Worm (Caenorhabditis elegans) whole organism, L4 larva: ENCODE measurements around the gene morc-1.

Experiments used
- D1046.2 ChIP-seq: fragments of 200-800 bp; sonication (Bioruptor generic); IDR thresholded peaks from 2 replicates; pipeline ENCODE4 v1.3.6; 2022; ENCODE audit warnings: missing genetic modification characterization, missing compliant biosample characterization
- F10B5.3 ChIP-seq: sonication (generic microtip); optimal IDR thresholded peaks from 2 replicates; lab custom pipeline; 2016; ENCODE audit warnings: mild to moderate bottlenecking, missing genetic modification characterization, missing compliant biosample characterization
- F37D6.2 ChIP-seq: sonication (generic microtip); optimal IDR thresholded peaks from 2 replicates; lab custom pipeline; 2016; ENCODE audit warnings: mild to moderate bottlenecking, missing genetic modification characterization, missing compliant biosample characterization
- T20F7.1 ChIP-seq: fragments of 200-800 bp; sonication (Bioruptor generic); optimal IDR thresholded peaks from 2 replicates; lab custom pipeline; 2018; ENCODE audit warnings: mild to moderate bottlenecking, missing genetic modification characterization, missing compliant biosample characterization
- Y75B8A.6 ChIP-seq: fragments of 200-800 bp; sonication (Bioruptor generic); IDR thresholded peaks from 2 replicates; pipeline ENCODE4 v1.3.6; 2022; ENCODE audit warnings: missing genetic modification reagents, missing genetic modification characterization, missing compliant biosample characterization
- ZK337.2 ChIP-seq: fragments of 200-800 bp; sonication (Bioruptor generic); IDR thresholded peaks from 2 replicates; pipeline ENCODE4 v1.3.6; 2022; ENCODE audit warnings: missing genetic modification reagents, missing genetic modification characterization, missing compliant biosample characterization
- ZK546.5 ChIP-seq, 2 experiments: sonication (generic microtip); optimal IDR thresholded peaks; 2 replicates each; lab custom pipeline; 2017; ENCODE audit warnings: missing biosample characterization in 2 of 2, missing genetic modification characterization in 2 of 2
- aha-1 ChIP-seq: fragments of 150-350 bp; peaks from one replicate; lab custom pipeline; 2014; ENCODE audit warnings: missing biosample characterization, missing genetic modification characterization
- ama-1 ChIP-seq: fragments of 150-350 bp; optimal IDR thresholded peaks from 2 replicates; lab custom pipeline; 2014; ENCODE audit warnings: inconsistent platforms, mixed read lengths
- arid-1 ChIP-seq: fragments of 200-800 bp; sonication (Bioruptor generic); conservative IDR thresholded peaks from 2 replicates; pipeline ENCODE4 v1.3.6; 2022; ENCODE audit warnings: missing genetic modification reagents, missing genetic modification characterization, missing compliant biosample characterization
- attf-4 ChIP-seq: sonication (generic microtip); optimal IDR thresholded peaks from 3 replicates; lab custom pipeline; 2017; ENCODE audit warnings: missing biosample characterization, missing genetic modification characterization
- ceh-62 ChIP-seq: sonication (generic microtip); optimal IDR thresholded peaks from 2 replicates; lab custom pipeline; 2017; ENCODE audit warnings: missing biosample characterization, missing genetic modification characterization
- ceh-82 ChIP-seq: sonication (generic microtip); optimal IDR thresholded peaks from 2 replicates; lab custom pipeline; 2017; ENCODE audit warnings: missing biosample characterization, missing genetic modification characterization
- daf-16 ChIP-seq, 3 experiments: sonication (generic microtip); optimal IDR thresholded peaks; 2 replicates each; lab custom pipeline; 2016 to 2017; ENCODE audit warnings: missing genetic modification characterization in 3 of 3, missing genetic modification reagents in 3 of 3, mild to moderate bottlenecking in 2 of 3, missing compliant biosample characterization in 2 of 3, missing biosample characterization in 1 of 3, moderate library complexity in 1 of 3
- daf-19 ChIP-seq: fragments of 200-800 bp; sonication (Bioruptor generic); conservative IDR thresholded peaks from 2 replicates; pipeline ENCODE4 v1.3.6; 2022; ENCODE audit warnings: missing genetic modification characterization, missing compliant biosample characterization
- daf-8 ChIP-seq: fragments of 200-800 bp; sonication (Bioruptor generic); IDR thresholded peaks from 2 replicates; pipeline ENCODE4 v1.3.6; 2022; ENCODE audit warnings: missing genetic modification characterization, missing compliant biosample characterization
- dmd-6 ChIP-seq: fragments of 200-800 bp; sonication (Bioruptor generic); IDR thresholded peaks from 2 replicates; pipeline ENCODE4 v1.3.6; 2022; ENCODE audit warnings: missing genetic modification reagents, missing genetic modification characterization, missing compliant biosample characterization
- dpl-1 ChIP-seq: fragments of 150-350 bp; optimal IDR thresholded peaks from 2 replicates; lab custom pipeline; 2014; ENCODE audit warnings: missing biosample characterization, missing genetic modification reagents, missing genetic modification characterization
- dve-1 ChIP-seq: sonication (generic microtip); optimal IDR thresholded peaks from 2 replicates; lab custom pipeline; 2017; ENCODE audit warnings: antibody characterized with exemption, mild to moderate bottlenecking, missing genetic modification characterization, missing compliant biosample characterization; ENCODE audit not compliant: insufficient read depth
- egl-27 ChIP-seq: sonication (generic microtip); optimal IDR thresholded peaks from 3 replicates; lab custom pipeline; 2017; ENCODE audit warnings: missing biosample characterization, missing genetic modification reagents, missing genetic modification characterization
- gei-8 ChIP-seq: fragments of 200-800 bp; sonication (Bioruptor generic); optimal IDR thresholded peaks from 2 replicates; lab custom pipeline; 2018; ENCODE audit warnings: mild to moderate bottlenecking, missing genetic modification characterization, missing compliant biosample characterization
- hif-1 ChIP-seq, 2 experiments: sonication (generic microtip); optimal IDR thresholded peaks; 2 replicates each; lab custom pipeline; 2016 to 2017; ENCODE audit warnings: missing compliant biosample characterization in 2 of 2, missing genetic modification characterization in 2 of 2, missing genetic modification reagents in 2 of 2, missing genotype in 2 of 2, mild to moderate bottlenecking in 1 of 2
- hlh-11 ChIP-seq: fragments of 200-800 bp; sonication (Bioruptor generic); optimal IDR thresholded peaks from 2 replicates; lab custom pipeline; 2018; ENCODE audit warnings: mild to moderate bottlenecking, missing genetic modification characterization, missing compliant biosample characterization
- jun-1 ChIP-seq: fragments of 150-350 bp; optimal IDR thresholded peaks from 2 replicates; lab custom pipeline; 2014; ENCODE audit warnings: missing biosample characterization, missing genetic modification reagents, missing genetic modification characterization
- lim-7 ChIP-seq: fragments of 200-800 bp; sonication (Bioruptor generic); IDR thresholded peaks from 2 replicates; pipeline ENCODE4 v1.3.6; 2022; ENCODE audit warnings: missing genetic modification characterization, missing compliant biosample characterization
- lsy-2 ChIP-seq, 2 experiments: fragments of 150-350 bp in 1 of 2; sonication (generic microtip) in 1 of 2; optimal IDR thresholded peaks; 2 replicates each; lab custom pipeline; 2014 to 2017; ENCODE audit warnings: missing biosample characterization in 2 of 2, missing genetic modification characterization in 2 of 2
- mep-1 ChIP-seq: fragments of 150-350 bp; sonication (generic microtip); optimal IDR thresholded peaks from 3 replicates; lab custom pipeline; 2014; ENCODE audit warnings: missing biosample characterization, missing genetic modification characterization
- mxl-2 ChIP-seq: fragments of 200-800 bp; sonication (Bioruptor generic); conservative IDR thresholded peaks from 2 replicates; pipeline ENCODE4 v1.3.6; 2022; ENCODE audit warnings: missing genetic modification reagents, missing genetic modification characterization, missing compliant biosample characterization
- mxl-3 ChIP-seq: fragments of 200-800 bp; sonication (Bioruptor generic); optimal IDR thresholded peaks from 2 replicates; lab custom pipeline; 2018; ENCODE audit warnings: mild to moderate bottlenecking, missing genetic modification characterization, missing compliant biosample characterization
- nhr-111 ChIP-seq: fragments of 200-800 bp; sonication (Bioruptor generic); optimal IDR thresholded peaks from 2 replicates; lab custom pipeline; 2018; ENCODE audit warnings: mild to moderate bottlenecking, missing genetic modification characterization, missing compliant biosample characterization
- nhr-28 ChIP-seq: fragments of 150-350 bp; optimal IDR thresholded peaks from 2 replicates; lab custom pipeline; 2014; ENCODE audit warnings: missing biosample characterization, missing genetic modification characterization
- nhr-42 ChIP-seq: fragments of 200-800 bp; sonication (Bioruptor generic); IDR thresholded peaks from 2 replicates; pipeline ENCODE4 v1.3.6; 2022; ENCODE audit warnings: missing genetic modification characterization, missing compliant biosample characterization
- nhr-77 ChIP-seq: fragments of 150-350 bp; optimal IDR thresholded peaks from 2 replicates; lab custom pipeline; 2014; ENCODE audit warnings: missing biosample characterization, missing genetic modification characterization
- pha-4 ChIP-seq, 2 experiments: fragments of 150-350 bp in 1 of 2; fragments of 200-800 bp in 1 of 2; sonication (Bioruptor generic) in 1 of 2; IDR thresholded peaks in 1 of 2; optimal IDR thresholded peaks in 1 of 2; 2 replicates each; pipeline versions ENCODE4 v1.3.6 to Lab custom; 2014 to 2022; ENCODE audit warnings: missing genetic modification characterization in 2 of 2, missing genetic modification reagents in 2 of 2, missing biosample characterization in 1 of 2, missing compliant biosample characterization in 1 of 2
- pqm-1 ChIP-seq: sonication (generic microtip); optimal IDR thresholded peaks from 2 replicates; lab custom pipeline; 2017; ENCODE audit warnings: missing biosample characterization, missing genetic modification characterization
- saeg-2 ChIP-seq: fragments of 200-800 bp; sonication (Bioruptor generic); IDR thresholded peaks from 2 replicates; pipeline ENCODE4 v1.3.6; 2022; ENCODE audit warnings: missing genetic modification reagents, missing genetic modification characterization, missing compliant biosample characterization
- sdz-12 ChIP-seq: fragments of 200-800 bp; sonication (Bioruptor generic); optimal IDR thresholded peaks from 2 replicates; lab custom pipeline; 2018; ENCODE audit warnings: mild to moderate bottlenecking, missing genetic modification characterization, missing compliant biosample characterization
- snpc-4 ChIP-seq: fragments of 150-350 bp; optimal IDR thresholded peaks from 2 replicates; lab custom pipeline; 2014; ENCODE audit warnings: missing biosample characterization, missing genetic modification characterization
- unc-130 ChIP-seq: sonication (generic microtip); optimal IDR thresholded peaks from 2 replicates; lab custom pipeline; 2016; ENCODE audit warnings: missing genetic modification reagents, missing genetic modification characterization, missing compliant biosample characterization
- unc-62 ChIP-seq, 3 experiments: fragments of 150-350 bp in 1 of 3; sonication (generic microtip); optimal IDR thresholded peaks in 2 of 3; peaks in 1 of 3; 1 replicate in 1 of 3; 2 replicates in 2 of 3; lab custom pipeline; 2014 to 2017; ENCODE audit warnings: missing biosample characterization in 3 of 3, missing genetic modification characterization in 3 of 3, missing genetic modification reagents in 3 of 3, missing genotype in 1 of 3
- zip-11 ChIP-seq: fragments of 200-800 bp; sonication (Bioruptor generic); IDR thresholded peaks from 2 replicates; pipeline ENCODE4 v1.3.6; 2022; ENCODE audit warnings: missing genetic modification characterization, missing compliant biosample characterization
- ztf-7 ChIP-seq: fragments of 150-350 bp; optimal IDR thresholded peaks from 2 replicates; lab custom pipeline; 2014; ENCODE audit warnings: missing biosample characterization, missing genetic modification characterization

The morc-1 gene

DNA sequence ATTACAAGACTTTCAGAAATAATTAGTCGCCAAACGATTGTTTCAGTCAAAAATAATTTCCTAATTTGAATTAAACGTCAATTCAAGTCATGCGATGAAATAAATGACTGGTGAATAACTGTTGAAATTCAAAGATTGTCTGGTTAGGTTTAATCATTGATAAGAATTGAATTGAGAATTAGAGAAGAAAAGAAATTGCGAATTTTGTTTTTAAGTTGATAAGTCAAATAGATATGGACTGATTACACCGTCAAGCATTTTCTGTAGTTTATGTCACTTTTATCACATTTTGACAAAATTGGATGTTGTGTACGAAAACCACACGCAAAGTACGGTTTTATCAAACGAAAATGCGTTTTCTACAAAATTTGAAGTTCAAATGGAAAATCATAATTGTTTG lies 5.4 kb downstream of the morc-1 start (continued):
- TF ChIP-seq unc-130 (GFP tag; lab: Kevin White, UChicago), result no peak
- TF ChIP-seq unc-62 (GFP tag; optimal IDR thresholded peaks at IDR 0.05 in 1 of 2; lab: Kevin White, UChicago), result peak; percentile 15 to 98
- no peak for TF ChIP-seq unc-62 (tag; optimal IDR thresholded peaks at IDR 0.05; lab: Kevin White, UChicago)
- TF ChIP-seq hif-1 (tag; optimal IDR thresholded peaks at IDR 0.05; lab: Kevin White, UChicago), result peak in 1 of 2 experiments; percentile 47
- no peak for TF ChIP-seq nhr-111
- TF ChIP-seq ztf-7 (tag; lab: Kevin White, UChicago), result peak; percentile 41
- TF ChIP-seq F37D6.2 (tag; lab: Kevin White, UChicago), result no peak

DNA sequence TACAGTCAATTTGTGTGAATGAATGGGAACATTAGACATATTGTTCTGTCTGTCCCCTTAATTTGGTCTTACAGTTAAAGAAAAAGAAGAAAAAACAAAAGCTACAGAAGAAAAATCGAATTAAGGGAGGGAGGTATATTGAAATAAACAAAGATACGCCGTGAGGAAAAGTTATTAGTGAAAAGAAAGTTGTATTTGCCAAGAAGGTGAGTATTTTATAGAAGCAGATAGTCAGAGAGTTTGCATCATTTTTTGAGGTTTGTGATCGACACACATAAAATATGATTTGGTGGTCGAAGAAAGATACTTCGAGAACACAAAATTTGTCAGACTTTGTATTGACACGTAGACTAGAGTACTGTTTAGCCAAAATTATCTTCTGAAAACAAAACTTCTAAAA lies 6.4 kb downstream of the morc-1 start:
- TF ChIP-seq sdz-12 (GFP tag; lab: Kevin White, UChicago) (no peak), daf-19 (GFP tag; lab: Robert Waterston, UW) (no peak), D1046.2 (no peak), aha-1 (tag; lab: Kevin White, UChicago) (no peak), unc-62 (GFP tag; optimal IDR thresholded peaks at IDR 0.05 in 1 of 2; lab: Kevin White, UChicago) (peak in 1 of 2 experiments; percentile 38), unc-62 (tag; optimal IDR thresholded peaks at IDR 0.05; lab: Kevin White, UChicago) (no peak), hif-1 (tag; optimal IDR thresholded peaks at IDR 0.05; lab: Kevin White, UChicago) (peak in 1 of 2 experiments; percentile 44), pqm-1 (tag; lab: Kevin White, UChicago) (peak; percentile 75), dmd-6 (GFP tag; lab: Robert Waterston, UW) (peak; percentile 34; the same call in 1 of the 2 replicates), nhr-42 (GFP tag; lab: Robert Waterston, UW) (no peak), lim-7 (GFP tag; lab: Robert Waterston, UW) (0 out of 2 replicates have a peak, but pooled peaks have one; percentile 34), mep-1 (peak; percentile 8), arid-1 (GFP tag; lab: Robert Waterston, UW) (no peak), nhr-77 (tag; lab: Kevin White, UChicago) (peak; percentile 71), lsy-2 (tag; optimal IDR thresholded peaks at IDR 0.05; lab: Kevin White, UChicago) (peak in 1 of 2 experiments; percentile 28), T20F7.1 (GFP tag; lab: Kevin White, UChicago) (peak; percentile 19), ztf-7 (tag; lab: Kevin White, UChicago) (peak; percentile 4), dve-1 (peak; percentile 60), nhr-28 (tag; lab: Kevin White, UChicago) (peak; percentile 96), daf-16 (GFP tag; optimal IDR thresholded peaks at IDR 0.05; lab: Kevin White, UChicago) (no peak), daf-16 (tag; optimal IDR thresholded peaks at IDR 0.05; lab: Kevin White, UChicago) (peak; percentile 13)

DNA sequence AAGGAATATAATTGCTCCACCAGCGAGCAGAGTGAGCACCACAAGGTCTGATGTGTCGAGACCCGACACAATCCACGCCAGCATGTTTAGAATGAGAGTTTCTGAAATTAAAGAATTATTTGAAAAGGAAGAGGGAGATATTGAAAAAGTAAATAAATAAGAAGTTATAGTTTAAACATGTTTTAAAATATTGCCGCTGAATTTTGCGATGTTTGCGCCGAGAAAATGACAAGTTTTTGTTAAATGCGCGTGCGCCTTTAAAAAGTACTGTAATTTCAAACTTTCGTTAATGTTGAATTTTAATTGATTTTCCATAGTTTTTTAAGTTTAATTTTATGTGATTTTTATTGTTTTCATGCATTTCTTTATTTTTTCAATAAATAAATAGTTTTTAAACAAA lies 7.1 kb downstream of the morc-1 start, which contains the start of gene emb-8:
emb-8 (minus strand) TSS at position 101 of the 400 bp plus-strand sequence.
- TF ChIP-seq pha-4 (GFP tag; IDR thresholded peaks at IDR 0.05; lab: Robert Waterston, UW) (0 out of 2 replicates have a peak, but pooled peaks have one; percentile 31), pha-4 (tag; optimal IDR thresholded peaks at IDR 0.05; lab: Kevin White, UChicago) (no peak), egl-27 (tag; lab: Kevin White, UChicago) (no peak)

DNA sequence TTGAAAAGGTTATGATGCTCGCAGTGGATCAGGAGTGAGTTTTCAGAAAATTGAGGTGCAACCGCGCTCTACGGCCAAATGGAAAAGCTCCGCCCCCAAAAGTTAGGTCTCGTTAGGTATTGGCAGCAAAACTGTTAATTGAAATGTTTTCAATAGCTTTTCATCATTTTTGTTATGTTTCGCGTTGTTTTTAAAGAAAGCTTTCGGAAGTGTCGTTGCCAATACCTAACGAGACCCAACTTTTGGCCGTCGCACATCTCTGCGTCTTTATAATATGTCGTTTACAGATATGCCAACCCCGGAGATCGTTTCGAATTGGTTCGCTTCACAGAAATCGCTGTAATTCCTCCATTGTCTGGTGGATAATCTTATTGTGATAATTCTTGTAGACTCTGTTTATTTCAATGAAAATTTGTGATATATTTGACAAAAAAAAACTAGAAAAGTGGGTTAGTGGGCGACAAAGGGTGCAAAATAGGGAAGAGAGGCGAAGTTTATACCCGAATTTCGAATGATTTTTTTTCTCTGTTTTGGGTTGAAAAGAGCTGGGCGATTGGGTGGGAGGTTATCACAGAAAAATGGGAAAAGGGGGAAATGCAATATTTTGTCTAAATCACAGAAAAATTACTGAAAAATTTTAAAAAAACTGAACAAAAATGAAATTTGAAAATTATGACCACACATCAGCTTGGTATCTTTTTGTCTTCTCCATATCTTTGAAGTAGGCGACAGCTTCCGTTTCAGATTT lies 10.2 kb downstream of the morc-1 start:
- no peak; the same call in none of the 2 replicates for TF ChIP-seq pha-4 (GFP tag; IDR thresholded peaks at IDR 0.05; lab: Robert Waterston, UW)
- TF ChIP-seq pha-4 (tag; optimal IDR thresholded peaks at IDR 0.05; lab: Kevin White, UChicago), result no peak
- no peak for TF ChIP-seq saeg-2
- TF ChIP-seq ceh-82 (tag; lab: Kevin White, UChicago), result no peak
- peak; percentile 7 for TF ChIP-seq T20F7.1 (GFP tag; lab: Kevin White, UChicago)
- no peak for TF ChIP-seq mxl-2
- no peak for TF ChIP-seq F10B5.3 (tag; lab: Kevin White, UChicago)
- TF ChIP-seq nhr-28 (tag; lab: Kevin White, UChicago), result no peak
- TF ChIP-seq jun-1 (tag; lab: Kevin White, UChicago), result no peak
- TF ChIP-seq hlh-11 (tag; lab: Kevin White, UChicago), result peak; percentile 24
- TF ChIP-seq ama-1 (lab: Kevin White, UChicago), result peak; percentile 55
- no peak for TF ChIP-seq zip-11 (GFP tag; lab: Robert Waterston, UW)
- peak; percentile 34 for TF ChIP-seq gei-8 (GFP tag; lab: Kevin White, UChicago)
- TF ChIP-seq attf-4, result no peak
- no peak for TF ChIP-seq ceh-62 (tag; lab: Kevin White, UChicago)
- peak; percentile 97 for TF ChIP-seq aha-1 (tag; lab: Kevin White, UChicago)
- TF ChIP-seq ZK337.2, result no peak
- TF ChIP-seq mxl-3, result no peak
- no peak for TF ChIP-seq snpc-4 (tag; lab: Kevin White, UChicago)
- TF ChIP-seq ZK546.5 (tag; optimal IDR thresholded peaks at IDR 0.05; lab: Kevin White, UChicago), result no peak
- TF ChIP-seq Y75B8A.6, result no peak; the same call in 1 of the 2 replicates
- no peak for TF ChIP-seq daf-8
- TF ChIP-seq dpl-1 (GFP tag; lab: Kevin White, UChicago), result no peak
- TF ChIP-seq lim-7 (GFP tag; lab: Robert Waterston, UW), result peak; percentile 58; the same call in 1 of the 2 replicates
